Fruit fly (Drosophila melanogaster): Measurements from ENCODE around the gene CG5854.
A peak's percentile ranks its signal among the peaks of the same experiment; 100 is the strongest.

The CG5854 gene

DNA sequence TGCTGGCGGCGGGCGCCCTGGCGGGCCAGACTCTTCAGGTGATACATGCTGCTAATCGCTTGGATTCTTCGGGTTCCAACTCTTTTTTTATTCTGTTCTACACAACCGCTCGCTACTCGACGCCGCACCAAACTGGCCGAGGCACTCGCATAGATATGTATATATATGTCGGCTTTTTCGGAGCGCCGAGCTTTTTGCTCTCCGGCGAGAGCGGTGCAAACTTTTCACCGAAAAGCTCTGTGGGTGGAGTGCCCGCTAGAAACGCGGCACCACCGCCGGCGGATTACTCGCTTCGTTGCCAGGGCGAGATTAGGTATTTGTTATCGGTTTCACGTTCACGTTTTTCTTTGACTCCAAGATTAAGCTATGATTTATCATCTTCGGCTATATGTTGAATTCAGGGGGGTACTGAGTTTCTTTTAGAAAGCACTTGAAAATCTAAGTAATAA, 9.3 kb downstream of the CG5854 start, which contains the start of gene Gdh (continued):
- peak; percentile 40 for TF ChIP-seq CG16779 (tag; optimal IDR thresholded peaks at IDR 0.05)
- peak; percentile 51 for TF ChIP-seq vri (GFP tag; optimal IDR thresholded peaks at IDR 0.05)
- TF ChIP-seq CG6808 (GFP tag; optimal IDR thresholded peaks at IDR 0.05) = no peak
- TF ChIP-seq dac (GFP tag; optimal IDR thresholded peaks at IDR 0.05) = no peak
- no peak for TF ChIP-seq Sox15 (GFP tag; optimal IDR thresholded peaks at IDR 0.05)
- TF ChIP-seq Lpt (GFP tag; optimal IDR thresholded peaks at IDR 0.05) = no peak
- no peak for TF ChIP-seq Hr39 (GFP tag; optimal IDR thresholded peaks at IDR 0.05)
- TF ChIP-seq CG10631 (GFP tag; optimal IDR thresholded peaks at IDR 0.05) = no peak
- no peak for TF ChIP-seq CG34406 (GFP tag; optimal IDR thresholded peaks at IDR 0.05)
- no peak for TF ChIP-seq CG31627 (GFP tag; optimal IDR thresholded peaks at IDR 0.05)
- no peak for TF ChIP-seq CG6276 (GFP tag; optimal IDR thresholded peaks at IDR 0.05)
- TF ChIP-seq CG9139 (GFP tag; optimal IDR thresholded peaks at IDR 0.05) = no peak
- TF ChIP-seq CG3032 (tag; optimal IDR thresholded peaks at IDR 0.05) = peak; percentile 13

DNA sequence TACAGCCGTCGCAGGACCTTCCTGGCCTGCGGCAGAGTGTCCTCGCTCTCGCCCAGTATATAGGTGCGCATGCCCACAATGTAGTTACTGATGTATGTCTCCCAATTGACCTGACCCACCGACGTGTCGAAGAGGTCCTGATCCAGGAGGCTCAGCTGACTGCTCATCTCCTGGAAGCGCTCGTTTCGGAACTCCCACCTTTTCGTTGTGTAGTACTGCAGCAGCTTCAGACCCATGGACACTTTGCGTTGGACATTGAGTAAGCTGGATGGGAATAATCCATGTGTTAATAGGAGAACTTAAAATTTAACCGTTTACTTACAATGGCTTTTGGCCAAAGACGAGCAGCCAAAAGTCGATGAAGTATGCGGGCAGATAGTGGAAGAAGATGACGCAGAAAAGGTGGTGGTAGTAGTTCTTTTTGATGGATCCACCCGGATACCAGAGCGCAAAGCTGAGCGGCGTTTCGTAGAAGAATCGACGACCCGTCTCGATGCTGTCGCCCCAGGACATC, 10.2 kb downstream of the CG5854 start:
- TF ChIP-seq spab (GFP tag; optimal IDR thresholded peaks at IDR 0.05) (no peak), CG15336 (GFP tag; IDR thresholded peaks at IDR 0.05) (no peak), Blimp-1 (GFP tag; optimal IDR thresholded peaks at IDR 0.05) (no peak), Met (GFP tag; optimal IDR thresholded peaks at IDR 0.05) (no peak)

DNA sequence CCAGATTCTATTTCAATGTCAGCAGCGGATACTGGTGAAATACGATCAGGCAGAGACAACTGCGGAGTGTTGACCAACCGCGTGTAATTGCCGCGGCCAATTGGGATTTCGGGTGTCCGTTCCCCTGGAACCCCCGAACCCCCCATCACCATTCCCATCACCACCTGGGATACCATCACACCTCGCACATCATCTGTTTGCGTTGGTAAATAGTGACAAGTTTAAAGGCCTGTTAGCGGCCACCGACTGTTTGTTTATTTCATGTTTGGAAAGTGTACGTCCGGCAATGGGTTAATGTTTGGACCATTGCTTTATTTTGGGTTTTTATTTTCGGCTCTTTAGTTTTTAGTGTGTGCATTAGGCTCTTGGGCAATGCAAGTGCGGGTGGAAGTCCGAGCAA, 13.3 kb downstream of the CG5854 start:
- TF ChIP-seq fd59A (GFP tag; optimal IDR thresholded peaks at IDR 0.05) (no peak), fkh (GFP tag; optimal IDR thresholded peaks at IDR 0.05) (peak; percentile 88), CG4318 (GFP tag; optimal IDR thresholded peaks at IDR 0.05) (no peak), Eip75B (GFP tag; optimal IDR thresholded peaks at IDR 0.05) (no peak), Blimp-1 (GFP tag; optimal IDR thresholded peaks at IDR 0.05) (no peak), Sox15 (GFP tag; optimal IDR thresholded peaks at IDR 0.05) (no peak), CG1621 (tag; optimal IDR thresholded peaks at IDR 0.05) (no peak), CG8632 (GFP tag; optimal IDR thresholded peaks at IDR 0.05) (no peak)

DNA sequence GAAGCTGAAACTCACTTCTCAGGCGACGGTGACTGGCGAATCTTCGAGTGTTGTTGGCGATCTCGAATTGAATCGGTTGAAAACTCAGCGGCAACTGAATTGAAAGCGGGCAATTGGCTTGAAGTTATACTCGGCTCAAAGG, 14.5 kb downstream of the CG5854 start, which contains the start of gene CG12268:
Gene CG12268, minus strand, starts transcription at position 101 of the 142 bp plus-strand sequence.
- TF ChIP-seq vri (GFP tag; optimal IDR thresholded peaks at IDR 0.05) (no peak), CG32006 (GFP tag; optimal IDR thresholded peaks at IDR 0.05) (no peak), CG34406 (GFP tag; optimal IDR thresholded peaks at IDR 0.05) (no peak), achi (GFP tag; optimal IDR thresholded peaks at IDR 0.05) (no peak), dac (GFP tag; optimal IDR thresholded peaks at IDR 0.05) (no peak), salr (GFP tag; optimal IDR thresholded peaks at IDR 0.05) (no peak), Ets96B (tag; optimal IDR thresholded peaks at IDR 0.05) (no peak), CG10631 (GFP tag; optimal IDR thresholded peaks at IDR 0.05) (no peak), CG10669 (GFP tag; optimal IDR thresholded peaks at IDR 0.05) (no peak), CG11902 (GFP tag; optimal IDR thresholded peaks at IDR 0.05) (no peak)

DNA sequence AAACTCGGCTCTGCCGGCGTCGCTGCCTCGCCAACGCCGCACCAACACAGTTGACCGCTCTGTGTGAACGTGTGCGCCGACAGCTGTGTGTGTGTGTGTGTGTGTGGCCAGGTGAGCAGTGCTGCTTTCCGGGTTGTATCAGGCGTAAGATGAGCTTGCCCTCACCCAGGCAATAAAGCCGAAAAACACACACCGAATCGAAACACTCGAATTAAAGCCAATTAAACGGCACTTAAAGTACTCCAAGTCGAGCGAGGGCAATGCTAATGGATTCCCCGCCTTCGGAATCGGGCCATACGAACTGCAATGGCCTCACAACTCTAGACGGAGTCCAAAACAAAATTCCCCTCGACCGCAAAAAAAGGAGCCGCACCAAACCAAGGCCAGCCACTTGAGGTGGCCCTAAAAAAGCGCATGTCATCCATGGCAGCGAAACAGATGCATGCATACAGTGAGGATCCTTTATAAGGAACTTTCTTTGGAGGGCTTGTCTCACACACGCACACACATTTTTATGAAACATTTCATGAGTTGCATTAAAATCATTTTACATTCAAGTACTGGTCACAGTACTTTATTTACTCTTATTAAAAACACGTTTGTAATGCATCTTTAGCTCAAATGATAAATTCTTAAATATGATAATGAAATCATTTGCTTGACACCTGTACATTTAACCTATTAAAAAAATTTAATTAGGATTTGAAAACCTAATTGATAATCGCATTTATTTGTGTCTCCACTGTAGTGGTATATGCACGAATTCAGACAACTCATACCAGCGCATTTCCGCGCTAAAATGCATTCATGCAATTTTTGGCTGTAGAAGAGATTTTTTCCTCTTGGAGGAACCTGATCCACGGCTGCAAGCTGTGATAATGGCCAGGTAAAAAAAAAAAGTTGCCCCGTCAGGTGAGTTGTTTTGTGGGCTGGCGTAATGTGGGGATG, 15.0 kb downstream of the CG5854 start:
- TF ChIP-seq CG11762 (GFP tag; optimal IDR thresholded peaks at IDR 0.05; ENCODE audit: insufficient read depth) (peak; percentile 93), Gug (GFP tag; IDR thresholded peaks at IDR 0.05) (peak; percentile 68), CG16779 (tag; optimal IDR thresholded peaks at IDR 0.05) (peak; percentile 91), CG1621 (tag; optimal IDR thresholded peaks at IDR 0.05) (peak; percentile 73), CG10669 (GFP tag; optimal IDR thresholded peaks at IDR 0.05) (peak; percentile 96), vri (GFP tag; optimal IDR thresholded peaks at IDR 0.05) (peak; percentile 88), CG7368 (GFP tag; optimal IDR thresholded peaks at IDR 0.05) (peak; percentile 89), topi (GFP tag; optimal IDR thresholded peaks at IDR 0.05) (peak; percentile 96), Hr4 (GFP tag; optimal IDR thresholded peaks at IDR 0.05) (peak; percentile 91), Met (GFP tag; optimal IDR thresholded peaks at IDR 0.05) (peak; percentile 96), Hr39 (GFP tag; optimal IDR thresholded peaks at IDR 0.05) (peak; percentile 94), CG6854 (GFP tag; optimal IDR thresholded peaks at IDR 0.05) (peak; percentile 81), Sox15 (GFP tag; optimal IDR thresholded peaks at IDR 0.05) (peak; percentile 94), net (GFP tag; optimal IDR thresholded peaks at IDR 0.05) (peak; percentile 92), Smox (GFP tag; optimal IDR thresholded peaks at IDR 0.05) (peak; percentile 95), CG3032 (tag; optimal IDR thresholded peaks at IDR 0.05) (peak; percentile 98), Ets21C (GFP tag; optimal IDR thresholded peaks at IDR 0.05) (peak; percentile 91), Ets96B (tag; optimal IDR thresholded peaks at IDR 0.05) (peak; percentile 98), CG31627 (GFP tag; optimal IDR thresholded peaks at IDR 0.05) (peak; percentile 94), CG15336 (GFP tag; IDR thresholded peaks at IDR 0.05) (peak; percentile 89), CG32006 (GFP tag; optimal IDR thresholded peaks at IDR 0.05) (peak; percentile 89), CG11294 (GFP tag; IDR thresholded peaks at IDR 0.05) (peak; percentile 48), achi (GFP tag; optimal IDR thresholded peaks at IDR 0.05) (peak; percentile 94), cyc (GFP tag; optimal IDR thresholded peaks at IDR 0.05) (peak; percentile 92)
